Worm (Caenorhabditis elegans) whole organism, young adult: ENCODE results near the gene ttr-41.

Experiments used
- B0019.2 ChIP-seq: fragments of 200-800 bp; sonication (Bioruptor generic); conservative IDR thresholded peaks from 2 replicates; pipeline ENCODE4 v1.3.6; 2022; ENCODE audit warnings: missing genetic modification reagents, missing genetic modification characterization, missing compliant biosample characterization
- B0035.1 ChIP-seq: sonication (generic microtip); optimal IDR thresholded peaks from 2 replicates; lab custom pipeline; 2016; ENCODE audit warnings: missing genetic modification characterization, mild to moderate bottlenecking, missing compliant biosample characterization, missing genotype, missing genetic modification reagents
- B0261.1 ChIP-seq: sonication (generic microtip); optimal IDR thresholded peaks from 2 replicates; lab custom pipeline; 2016; ENCODE audit warnings: mild to moderate bottlenecking, missing genetic modification characterization, moderate library complexity, missing compliant biosample characterization
- B0336.3 ChIP-seq: fragments of 200-800 bp; sonication (Bioruptor generic); IDR thresholded peaks from 2 replicates; pipeline ENCODE4 v1.3.6; 2022; ENCODE audit warnings: missing genetic modification characterization, missing compliant biosample characterization
- Y67H2A.10 ChIP-seq: fragments of 200-800 bp; sonication (Bioruptor generic); conservative IDR thresholded peaks from 2 replicates; pipeline ENCODE4 v1.3.6; 2022; ENCODE audit warnings: missing genetic modification reagents, missing genetic modification characterization, missing compliant biosample characterization
- Y79H2A.3 ChIP-seq: fragments of 200-800 bp; sonication (Bioruptor generic); conservative IDR thresholded peaks from 2 replicates; pipeline ENCODE4 v1.3.6; 2022; ENCODE audit warnings: missing genetic modification reagents, missing genetic modification characterization, missing compliant biosample characterization
- ZK185.1 ChIP-seq: sonication (generic microtip); optimal IDR thresholded peaks from 2 replicates; lab custom pipeline; 2016; ENCODE audit warnings: mild to moderate bottlenecking, missing genetic modification characterization, missing compliant biosample characterization; ENCODE audit not compliant: poor library complexity, severe bottlenecking
- akir-1 ChIP-seq: fragments of 200-800 bp; sonication (Bioruptor generic); optimal IDR thresholded peaks from 2 replicates; lab custom pipeline; 2018; ENCODE audit warnings: mild to moderate bottlenecking, missing genetic modification characterization, moderate library complexity, missing compliant biosample characterization
- attf-3 ChIP-seq: fragments of 200-800 bp; sonication (Bioruptor generic); conservative IDR thresholded peaks from 2 replicates; pipeline ENCODE4 v1.3.6; 2022; ENCODE audit warnings: missing genetic modification reagents, missing genetic modification characterization, missing compliant biosample characterization
- attf-5 ChIP-seq: fragments of 200-800 bp; sonication (Bioruptor generic); optimal IDR thresholded peaks from 2 replicates; lab custom pipeline; 2018; ENCODE audit warnings: mild to moderate bottlenecking, missing genetic modification characterization, missing compliant biosample characterization
- bed-2 ChIP-seq: fragments of 200-800 bp; sonication (Bioruptor generic); IDR thresholded peaks from 2 replicates; pipeline ENCODE4 v1.3.6; 2022; ENCODE audit warnings: missing genetic modification reagents, missing genetic modification characterization, missing compliant biosample characterization
- ceh-40 ChIP-seq: fragments of 200-800 bp; sonication (Bioruptor generic); IDR thresholded peaks from 2 replicates; pipeline ENCODE4 v1.3.6; 2022; ENCODE audit warnings: missing genetic modification characterization, missing compliant biosample characterization
- die-1 ChIP-seq: sonication (generic microtip); optimal IDR thresholded peaks from 2 replicates; lab custom pipeline; 2016; ENCODE audit warnings: missing genotype, mild to moderate bottlenecking, missing genetic modification characterization, missing compliant biosample characterization
- dox-1 ChIP-seq: fragments of 200-800 bp; sonication (Bioruptor generic); IDR thresholded peaks from 2 replicates; pipeline ENCODE4 v1.3.6; 2022; ENCODE audit warnings: missing genetic modification reagents, missing genetic modification characterization, missing compliant biosample characterization
- egl-18 ChIP-seq: fragments of 200-800 bp; sonication (Bioruptor generic); IDR thresholded peaks from 2 replicates; pipeline ENCODE4 v1.3.6; 2022; ENCODE audit warnings: missing genetic modification reagents, missing genetic modification characterization, missing compliant biosample characterization
- ekl-4 ChIP-seq: fragments of 200-800 bp; sonication (Bioruptor generic); IDR thresholded peaks from 2 replicates; pipeline ENCODE4 v1.3.6; 2022; ENCODE audit warnings: missing genetic modification reagents, missing genetic modification characterization, missing compliant biosample characterization
- ets-4 ChIP-seq: fragments of 200-800 bp; sonication (Bioruptor generic); optimal IDR thresholded peaks from 2 replicates; lab custom pipeline; 2018; ENCODE audit warnings: mild to moderate bottlenecking, missing genetic modification characterization, missing compliant biosample characterization
- fkh-3 ChIP-seq: sonication (generic microtip); optimal IDR thresholded peaks from 2 replicates; lab custom pipeline; 2016; ENCODE audit warnings: mild to moderate bottlenecking, missing genetic modification characterization, missing compliant biosample characterization
- gei-17 ChIP-seq: fragments of 200-800 bp; sonication (Bioruptor generic); optimal IDR thresholded peaks from 2 replicates; lab custom pipeline; 2018; ENCODE audit warnings: mild to moderate bottlenecking, missing genetic modification characterization, missing compliant biosample characterization
- hlh-26 ChIP-seq: fragments of 200-800 bp; sonication (Bioruptor generic); conservative IDR thresholded peaks from 2 replicates; pipeline ENCODE4 v1.3.6; 2022; ENCODE audit warnings: missing genetic modification reagents, missing genetic modification characterization, missing compliant biosample characterization
- hmg-1.2 ChIP-seq: fragments of 200-800 bp; sonication (Bioruptor generic); IDR thresholded peaks from 2 replicates; pipeline ENCODE4 v1.3.6; 2022; ENCODE audit warnings: missing genetic modification reagents, missing genetic modification characterization, missing compliant biosample characterization
- hrde-1 ChIP-seq: sonication (generic microtip); optimal IDR thresholded peaks from 2 replicates; lab custom pipeline; 2016; ENCODE audit warnings: missing genetic modification characterization, mild to moderate bottlenecking, missing compliant biosample characterization, moderate library complexity, missing genotype, missing genetic modification reagents, borderline replicate concordance
- let-526 ChIP-seq: fragments of 200-800 bp; sonication (Bioruptor generic); IDR thresholded peaks from 2 replicates; pipeline ENCODE4 v1.3.6; 2022; ENCODE audit warnings: missing genetic modification reagents, missing genetic modification characterization, missing compliant biosample characterization
- lin-26 ChIP-seq: fragments of 200-800 bp; sonication (Bioruptor generic); IDR thresholded peaks from 2 replicates; pipeline ENCODE4 v1.3.6; 2022; ENCODE audit warnings: missing genetic modification reagents, missing genetic modification characterization, missing compliant biosample characterization
- lin-54 ChIP-seq: fragments of 200-800 bp; sonication (Bioruptor generic); optimal IDR thresholded peaks from 2 replicates; lab custom pipeline; 2018; ENCODE audit warnings: mild to moderate bottlenecking, missing genetic modification characterization, missing compliant biosample characterization
- lir-1 ChIP-seq: fragments of 200-800 bp; sonication (Bioruptor generic); conservative IDR thresholded peaks from 2 replicates; pipeline ENCODE4 v1.3.6; 2022; ENCODE audit warnings: missing genetic modification reagents, missing genetic modification characterization, missing compliant biosample characterization
- lsl-1 ChIP-seq: fragments of 200-800 bp; sonication (Bioruptor generic); optimal IDR thresholded peaks from 2 replicates; lab custom pipeline; 2018; ENCODE audit warnings: mild to moderate bottlenecking, missing genetic modification characterization, moderate library complexity, missing compliant biosample characterization
- lsy-27 ChIP-seq: sonication (generic microtip); optimal IDR thresholded peaks from 2 replicates; lab custom pipeline; 2017; ENCODE audit warnings: missing genetic modification characterization, mild to moderate bottlenecking, missing compliant biosample characterization, antibody characterized with exemption, missing genotype, borderline replicate concordance; ENCODE audit not compliant: insufficient read depth
- madf-10 ChIP-seq: sonication (generic microtip); optimal IDR thresholded peaks from 2 replicates; lab custom pipeline; 2016; ENCODE audit warnings: mild to moderate bottlenecking, missing genetic modification characterization, missing compliant biosample characterization
- madf-3 ChIP-seq: fragments of 200-800 bp; sonication (Bioruptor generic); IDR thresholded peaks from 2 replicates; pipeline ENCODE4 v1.3.6; 2022; ENCODE audit warnings: missing genetic modification reagents, missing genetic modification characterization, missing compliant biosample characterization
- madf-6 ChIP-seq: fragments of 200-800 bp; sonication (Bioruptor generic); IDR thresholded peaks from 2 replicates; pipeline ENCODE4 v1.3.6; 2022; ENCODE audit warnings: missing genetic modification reagents, missing genetic modification characterization, missing compliant biosample characterization
- madf-8 ChIP-seq: fragments of 200-800 bp; sonication (Bioruptor generic); conservative IDR thresholded peaks from 2 replicates; pipeline ENCODE4 v1.3.6; 2022; ENCODE audit warnings: missing genetic modification reagents, missing genetic modification characterization, missing compliant biosample characterization
- nfya-1 ChIP-seq: sonication (generic microtip); optimal IDR thresholded peaks from 2 replicates; lab custom pipeline; 2017; ENCODE audit warnings: antibody characterized with exemption, missing compliant biosample characterization, missing genetic modification characterization, borderline replicate concordance; ENCODE audit not compliant: insufficient read depth
- nfya-2 ChIP-seq: fragments of 200-800 bp; sonication (Bioruptor generic); IDR thresholded peaks from 2 replicates; pipeline ENCODE4 v1.3.6; 2022; ENCODE audit warnings: missing genetic modification reagents, missing genetic modification characterization, missing compliant biosample characterization
- nfyb-1 ChIP-seq: fragments of 200-800 bp; sonication (Bioruptor generic); IDR thresholded peaks from 2 replicates; pipeline ENCODE4 v1.3.6; 2022; ENCODE audit warnings: missing genetic modification reagents, missing genetic modification characterization, missing compliant biosample characterization
- nhr-179 ChIP-seq: sonication (generic microtip); optimal IDR thresholded peaks from 2 replicates; lab custom pipeline; 2016; ENCODE audit warnings: mild to moderate bottlenecking, missing genetic modification characterization, missing compliant biosample characterization
- nhr-27 ChIP-seq: fragments of 200-800 bp; sonication (Bioruptor generic); optimal IDR thresholded peaks from 2 replicates; lab custom pipeline; 2018; ENCODE audit warnings: mild to moderate bottlenecking, missing genetic modification characterization, moderate library complexity, missing compliant biosample characterization
- pbrm-1 ChIP-seq: fragments of 200-800 bp; sonication (Bioruptor generic); IDR thresholded peaks from 2 replicates; pipeline ENCODE4 v1.3.6; 2022; ENCODE audit warnings: missing genetic modification reagents, missing genetic modification characterization, missing compliant biosample characterization
- sdz-38 ChIP-seq: sonication (generic microtip); optimal IDR thresholded peaks from 2 replicates; lab custom pipeline; 2016; ENCODE audit warnings: missing genotype, missing genetic modification characterization, missing compliant biosample characterization
- sea-2 ChIP-seq: fragments of 200-800 bp; sonication (Bioruptor generic); IDR thresholded peaks from 2 replicates; pipeline ENCODE4 v1.3.6; 2022; ENCODE audit warnings: missing genetic modification characterization, missing compliant biosample characterization
- snpc-3.4 ChIP-seq: sonication (generic microtip); optimal IDR thresholded peaks from 2 replicates; lab custom pipeline; 2017; ENCODE audit warnings: missing genetic modification characterization, mild to moderate bottlenecking, missing compliant biosample characterization, antibody characterized with exemption, moderate library complexity, missing genotype, missing genetic modification reagents
- tbp1 ChIP-seq: fragments of 200-800 bp; sonication (Bioruptor generic); optimal IDR thresholded peaks from 2 replicates; lab custom pipeline; 2018; ENCODE audit warnings: mild to moderate bottlenecking, missing genetic modification characterization, missing compliant biosample characterization
- tbx-9 ChIP-seq: sonication (generic microtip); optimal IDR thresholded peaks from 2 replicates; lab custom pipeline; 2016; ENCODE audit warnings: borderline replicate concordance, missing genetic modification characterization, inconsistent platforms, missing compliant biosample characterization
- unc-62 ChIP-seq: fragments of 150-350 bp; optimal IDR thresholded peaks from 2 replicates; lab custom pipeline; 2014; ENCODE audit warnings: missing biosample characterization, missing genetic modification reagents, missing genetic modification characterization
- zim-3 ChIP-seq: sonication (generic microtip); optimal IDR thresholded peaks from 2 replicates; lab custom pipeline; 2017; ENCODE audit warnings: mild to moderate bottlenecking, missing genetic modification characterization, moderate library complexity, missing compliant biosample characterization
- ztf-18 ChIP-seq: sonication (generic microtip); optimal IDR thresholded peaks from 2 replicates; lab custom pipeline; 2016; ENCODE audit warnings: missing genotype, mild to moderate bottlenecking, missing genetic modification characterization, missing compliant biosample characterization
- ztf-22 ChIP-seq: fragments of 200-800 bp; sonication (Bioruptor generic); optimal IDR thresholded peaks from 2 replicates; lab custom pipeline; 2018; ENCODE audit warnings: mild to moderate bottlenecking, missing genetic modification characterization, moderate library complexity, missing compliant biosample characterization
- ztf-25 ChIP-seq: fragments of 200-800 bp; sonication (Bioruptor generic); IDR thresholded peaks from 2 replicates; pipeline ENCODE4 v1.3.6; 2022; ENCODE audit warnings: missing genetic modification reagents, missing genetic modification characterization, missing compliant biosample characterization
- ztf-3 ChIP-seq: fragments of 200-800 bp; sonication (Bioruptor generic); optimal IDR thresholded peaks from 2 replicates; lab custom pipeline; 2018; ENCODE audit warnings: mild to moderate bottlenecking, missing genetic modification characterization, missing compliant biosample characterization

ttr-41 gene

ce11 chrII:4703011-4703410, 24.7 kb downstream of the ttr-41 start (continued):
- TF ChIP-seq attf-5 (GFP tag; lab: Kevin White, UChicago) (no peak), sea-2 (no peak), nfya-2 (no peak), lin-26 (GFP tag; lab: Robert Waterston, UW) (peak; percentile 78), B0035.1 (tag; lab: Kevin White, UChicago) (no peak), egl-18 (GFP tag; lab: Robert Waterston, UW) (no peak), attf-3 (GFP tag; lab: Robert Waterston, UW) (no peak), B0336.3 (peak; percentile 70; the same call in 1 of the 2 replicates), ztf-18 (tag; lab: Kevin White, UChicago) (no peak), Y67H2A.10 (GFP tag; lab: Robert Waterston, UW) (no peak), ztf-25 (no peak), fkh-3 (no peak), tbp1 (GFP tag; lab: Kevin White, UChicago) (peak; percentile 6), ets-4 (no peak), ekl-4 (GFP tag; lab: Robert Waterston, UW) (peak; percentile 74), lin-54 (peak; percentile 58), madf-6 (peak; percentile 78), nfyb-1 (GFP tag; lab: Robert Waterston, UW) (0 out of 2 replicates have a peak, but pooled peaks have one; percentile 28), madf-8 (GFP tag; lab: Robert Waterston, UW) (peak; percentile 66), pbrm-1 (GFP tag; lab: Robert Waterston, UW) (no peak), hmg-1.2 (GFP tag; lab: Robert Waterston, UW) (peak; percentile 45), bed-2 (GFP tag; lab: Robert Waterston, UW) (no peak), lsl-1 (GFP tag; lab: Kevin White, UChicago) (peak; percentile 55), lir-1 (GFP tag; lab: Robert Waterston, UW) (no peak), B0261.1 (tag; lab: Kevin White, UChicago) (no peak), dox-1 (GFP tag; lab: Robert Waterston, UW) (no peak; the same call in 1 of the 2 replicates), die-1 (peak; percentile 10), Y79H2A.3 (GFP tag; lab: Robert Waterston, UW) (peak; percentile 96), gei-17 (GFP tag; lab: Kevin White, UChicago) (no peak), ztf-3 (GFP tag; lab: Kevin White, UChicago) (no peak), ztf-22 (no peak), nhr-27 (tag; lab: Kevin White, UChicago) (no peak), akir-1 (no peak), B0019.2 (GFP tag; lab: Robert Waterston, UW) (no peak), ZK185.1 (tag; lab: Kevin White, UChicago) (no peak), snpc-3.4 (tag; lab: Kevin White, UChicago) (peak; percentile 48), unc-62 (no peak), sdz-38 (tag; lab: Kevin White, UChicago) (no peak), tbx-9 (tag; lab: Kevin White, UChicago) (no peak), nfya-1 (no peak), zim-3 (tag; lab: Kevin White, UChicago) (no peak), hlh-26 (GFP tag; lab: Robert Waterston, UW) (no peak), madf-10 (no peak), lsy-27 (tag; lab: Kevin White, UChicago) (no peak), madf-3 (peak; percentile 76), let-526 (GFP tag; lab: Robert Waterston, UW) (no peak), ceh-40 (GFP tag; lab: Robert Waterston, UW) (no peak), hrde-1 (tag; lab: Kevin White, UChicago) (peak; percentile 92), nhr-179 (tag; lab: Kevin White, UChicago) (no peak)
